Worm (Caenorhabditis elegans): ENCODE data around the gene C49C3.20.

The C49C3.20 gene

DNA sequence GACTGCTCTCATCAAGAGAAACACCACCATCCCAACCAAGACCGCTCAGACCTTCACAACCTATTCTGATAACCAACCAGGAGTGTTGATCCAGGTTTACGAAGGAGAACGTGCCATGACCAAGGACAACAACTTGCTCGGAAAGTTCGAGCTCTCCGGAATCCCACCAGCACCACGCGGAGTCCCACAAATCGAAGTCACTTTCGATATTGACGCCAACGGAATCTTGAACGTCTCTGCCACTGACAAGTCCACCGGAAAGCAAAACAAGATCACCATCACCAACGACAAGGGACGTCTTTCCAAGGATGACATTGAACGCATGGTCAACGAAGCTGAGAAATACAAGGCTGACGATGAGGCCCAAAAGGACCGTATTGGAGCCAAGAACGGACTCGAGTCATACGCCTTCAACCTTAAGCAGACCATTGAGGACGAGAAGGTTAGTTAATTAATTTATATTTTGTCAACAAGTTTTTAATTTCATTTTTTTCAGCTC, 35.8 kb downstream of the C49C3.20 start:
- TF ChIP-seq nhr-28 (tag; optimal IDR thresholded peaks at IDR 0.05) (no peak), nfya-1 (tag; optimal IDR thresholded peaks at IDR 0.05; ENCODE audit: insufficient read depth) (peak; percentile 1), skn-1 (tag; optimal IDR thresholded peaks at IDR 0.05) (no peak), fkh-10 (GFP tag; optimal IDR thresholded peaks at IDR 0.05) (no peak), nhr-76 (tag; optimal IDR thresholded peaks at IDR 0.05) (no peak), daf-12 (tag; optimal IDR thresholded peaks at IDR 0.05) (no peak), nhr-25 (tag; optimal IDR thresholded peaks at IDR 0.05) (peak; percentile 58), egl-27 (tag; optimal IDR thresholded peaks at IDR 0.05) (no peak), snpc-4 (tag; optimal IDR thresholded peaks at IDR 0.05) (no peak), ztf-11 (tag; optimal IDR thresholded peaks at IDR 0.05) (no peak), elt-2 (tag; optimal IDR thresholded peaks at IDR 0.05) (no peak), ama-1 (optimal IDR thresholded peaks at IDR 0.05) (peak; percentile 95), ceh-82 (tag; optimal IDR thresholded peaks at IDR 0.05) (no peak), fkh-2 (tag; optimal IDR thresholded peaks at IDR 0.05) (no peak), ZK546.5 (tag; optimal IDR thresholded peaks at IDR 0.05) (no peak), pha-4 (tag; optimal IDR thresholded peaks at IDR 0.05) (no peak), ceh-9 (tag; optimal IDR thresholded peaks at IDR 0.05) (no peak), nhr-12 (tag; optimal IDR thresholded peaks at IDR 0.05) (no peak), ceh-28 (tag; optimal IDR thresholded peaks at IDR 0.05) (no peak), unc-62 (GFP tag; optimal IDR thresholded peaks at IDR 0.05) (no peak), ztf-4 (tag; optimal IDR thresholded peaks at IDR 0.05) (no peak), nhr-237 (tag; optimal IDR thresholded peaks at IDR 0.05) (no peak)

ce11 chrIV:17279592-17280440, 36.5 kb downstream of the C49C3.20 start:
- no peak for TF ChIP-seq ZK546.5 (tag; optimal IDR thresholded peaks at IDR 0.05)
- no peak for TF ChIP-seq unc-62 (GFP tag; optimal IDR thresholded peaks at IDR 0.05)
- no peak for TF ChIP-seq nhr-11 (tag; optimal IDR thresholded peaks at IDR 0.05)
- TF ChIP-seq fkh-10 (GFP tag; optimal IDR thresholded peaks at IDR 0.05), result no peak
- TF ChIP-seq ama-1 (optimal IDR thresholded peaks at IDR 0.05), result peak; percentile 26
- no peak for TF ChIP-seq eor-1 (tag; optimal IDR thresholded peaks at IDR 0.05)
- TF ChIP-seq ceh-16 (tag; optimal IDR thresholded peaks at IDR 0.05), result peak; percentile 30
- TF ChIP-seq tbx-2 (tag; optimal IDR thresholded peaks at IDR 0.05), result no peak
- no peak for TF ChIP-seq pqm-1 (tag; optimal IDR thresholded peaks at IDR 0.05)
- TF ChIP-seq daf-12 (tag; optimal IDR thresholded peaks at IDR 0.05), result no peak
- TF ChIP-seq fkh-2 (tag; optimal IDR thresholded peaks at IDR 0.05), result no peak
- no peak for TF ChIP-seq nhr-43 (tag; optimal IDR thresholded peaks at IDR 0.05; ENCODE audit: poor library complexity, severe bottlenecking)
- TF ChIP-seq snpc-4 (tag; optimal IDR thresholded peaks at IDR 0.05), result peak; percentile 8
- TF ChIP-seq mdl-1 (tag; optimal IDR thresholded peaks at IDR 0.05), result no peak
- TF ChIP-seq elt-3 (tag; optimal IDR thresholded peaks at IDR 0.05), result no peak
- peak; percentile 45 for TF ChIP-seq nhr-25 (tag; optimal IDR thresholded peaks at IDR 0.05)
- TF ChIP-seq ztf-4 (tag; optimal IDR thresholded peaks at IDR 0.05), result no peak

ce11 chrIV:17278861-17279591, 37.3 kb downstream of the C49C3.20 start, which contains the start of gene hsp-1:
Gene hsp-1 (plus strand): TSS chrIV:17278959.
- no peak for TF ChIP-seq R02D3.7 (tag; optimal IDR thresholded peaks at IDR 0.05)
- TF ChIP-seq lsy-12 (tag; optimal IDR thresholded peaks at IDR 0.05), result no peak
- peak; percentile 88 for TF ChIP-seq ama-1 (optimal IDR thresholded peaks at IDR 0.05)
- TF ChIP-seq sea-2 (GFP tag; optimal IDR thresholded peaks at IDR 0.05), result no peak
- no peak for TF ChIP-seq elt-2 (tag; optimal IDR thresholded peaks at IDR 0.05)
- TF ChIP-seq ztf-4 (tag; optimal IDR thresholded peaks at IDR 0.05), result no peak
- peak; percentile 12 for TF ChIP-seq lin-39 (tag; optimal IDR thresholded peaks at IDR 0.05)
- TF ChIP-seq aly-2 (tag; optimal IDR thresholded peaks at IDR 0.05), result no peak

All from whole organism, L3 larva.